Fruit fly (Drosophila melanogaster): ENCODE results near the gene CG14860.

CG14860 gene

DNA sequence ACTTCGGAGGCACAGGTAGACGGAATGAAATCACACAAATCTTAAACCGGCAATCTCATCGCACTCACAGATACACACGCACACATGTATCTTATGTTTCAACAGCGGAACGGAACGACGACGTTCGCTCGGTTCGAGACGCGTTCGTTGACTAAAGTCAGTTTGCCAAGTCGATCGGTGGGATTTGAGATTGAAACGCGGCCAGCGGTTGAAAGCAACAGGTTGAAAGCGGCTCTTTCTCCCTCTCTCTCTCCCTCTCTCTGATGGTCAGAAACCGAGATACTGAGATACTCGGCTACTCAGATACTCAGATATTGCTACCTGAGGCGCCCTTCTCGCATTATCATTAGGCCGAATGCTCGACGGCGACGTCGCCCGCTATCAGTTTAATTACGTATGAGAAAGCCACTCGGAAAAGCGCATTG lies 40.8 kb upstream of the CG14860 start (continued):
- TF ChIP-seq CG3407 (GFP tag; optimal IDR thresholded peaks at IDR 0.05) (no peak), CG4424 (GFP tag; optimal IDR thresholded peaks at IDR 0.05) (no peak), CG31441 (GFP tag; IDR thresholded peaks at IDR 0.05) (no peak; the same call in 1 of the 2 replicates), CG8478 (optimal IDR thresholded peaks at IDR 0.05) (no peak), her (GFP tag; optimal IDR thresholded peaks at IDR 0.05) (peak; percentile 64), CG13775 (GFP tag; optimal IDR thresholded peaks at IDR 0.05) (peak; percentile 44), CG17612 (GFP tag; IDR thresholded peaks at IDR 0.05) (no peak), chm (GFP tag; IDR thresholded peaks at IDR 0.05) (peak; percentile 80; the same call in 1 of the 2 replicates), CG11504 (tag; optimal IDR thresholded peaks at IDR 0.05) (no peak), CG7271 (tag; optimal IDR thresholded peaks at IDR 0.05) (no peak), CG12155 (GFP tag; optimal IDR thresholded peaks at IDR 0.05) (no peak), br (optimal IDR thresholded peaks at IDR 0.05) (no peak), az2 (GFP tag; optimal IDR thresholded peaks at IDR 0.05) (no peak), Chrac-16 (GFP tag; optimal IDR thresholded peaks at IDR 0.05) (no peak), eve (GFP tag; optimal IDR thresholded peaks at IDR 0.05) (no peak), CG4707 (GFP tag; optimal IDR thresholded peaks at IDR 0.05) (peak; percentile 27), gfzf (GFP tag; optimal IDR thresholded peaks at IDR 0.05) (no peak), lilli (GFP tag; optimal IDR thresholded peaks at IDR 0.05) (peak; percentile 19), ems (GFP tag; optimal IDR thresholded peaks at IDR 0.05) (peak; percentile 5), lab (GFP tag; optimal IDR thresholded peaks at IDR 0.05) (peak; percentile 87), Ptx1 (GFP tag; IDR thresholded peaks at IDR 0.05) (no peak), grau (tag; optimal IDR thresholded peaks at IDR 0.05) (peak; percentile 26), CG8388 (GFP tag; optimal IDR thresholded peaks at IDR 0.05) (no peak), bab2 (GFP tag; optimal IDR thresholded peaks at IDR 0.05) (no peak), CG3281 (GFP tag; optimal IDR thresholded peaks at IDR 0.05) (peak; percentile 82), CG34422 (GFP tag; IDR thresholded peaks at IDR 0.05) (no peak), slbo (GFP tag; IDR thresholded peaks at IDR 0.05) (no peak), CG15479 (GFP tag; optimal IDR thresholded peaks at IDR 0.05) (peak; percentile 57), Ets97D (GFP tag; optimal IDR thresholded peaks at IDR 0.05) (no peak), CG3163 (GFP tag; optimal IDR thresholded peaks at IDR 0.05) (peak; percentile 33), CkIIα-i1 (GFP tag; IDR thresholded peaks at IDR 0.05) (no peak), CG3847 (GFP tag; IDR thresholded peaks at IDR 0.05) (no peak; the same call in 1 of the 2 replicates), Pdp1 (GFP tag; optimal IDR thresholded peaks at IDR 0.05) (peak in 1 of 2 experiments; percentile 35), CG8924 (tag; optimal IDR thresholded peaks at IDR 0.05) (peak; percentile 27), Ssrp (tag; optimal IDR thresholded peaks at IDR 0.05) (no peak), Hmx (GFP tag; optimal IDR thresholded peaks at IDR 0.05) (no peak), so (GFP tag; IDR thresholded peaks at IDR 0.05) (peak; percentile 69), C15 (GFP tag; IDR thresholded peaks at IDR 0.05) (no peak), CG18764 (GFP tag; optimal IDR thresholded peaks at IDR 0.05) (no peak), CG18599 (GFP tag; optimal IDR thresholded peaks at IDR 0.05) (peak; percentile 76), CG10366 (GFP tag; IDR thresholded peaks at IDR 0.05) (no peak), E2f1 (GFP tag; IDR thresholded peaks at IDR 0.05) (no peak), ftz-f1 (GFP tag; optimal IDR thresholded peaks at IDR 0.05) (no peak), CG17802 (tag; optimal IDR thresholded peaks at IDR 0.05) (no peak), da (GFP tag; optimal IDR thresholded peaks at IDR 0.05) (no peak), Spps (tag; optimal IDR thresholded peaks at IDR 0.05) (peak; percentile 10), CG18262 (tag; optimal IDR thresholded peaks at IDR 0.05) (no peak), Trl (optimal IDR thresholded peaks at IDR 0.05) (peak; percentile 78 to 86), Trl (GFP tag; optimal IDR thresholded peaks at IDR 0.05) (peak; percentile 40), HLH54F (GFP tag; optimal IDR thresholded peaks at IDR 0.05) (no peak), Hsf (GFP tag; optimal IDR thresholded peaks at IDR 0.05) (peak; percentile 24), CG3065 (GFP tag; optimal IDR thresholded peaks at IDR 0.05) (no peak), Ets65A (GFP tag) (no peak), btn (GFP tag; optimal IDR thresholded peaks at IDR 0.05) (no peak)

All from whole organism, embryonic.